Fruit fly (Drosophila melanogaster) whole organism, embryonic: ENCODE measurements around the gene CG10348.

Source experiments
- Aef1 ChIP-seq: fragments of 200-800 bp; sonication (Bioruptor generic); IDR thresholded peaks from 3 replicates; pipeline ENCODE4 v1.3.6; 2022; ENCODE audit warnings: missing biosample characterization, missing genetic modification characterization
- CG10209 ChIP-seq: fragments of 200-800 bp; sonication (Bioruptor generic); optimal IDR thresholded peaks from 3 replicates; lab custom pipeline; 2017; ENCODE audit warnings: missing biosample characterization, mild to moderate bottlenecking, missing genetic modification characterization, missing genetic modification reagents
- CG10321 ChIP-seq: fragments of 200-800 bp; sonication (Bioruptor generic); IDR thresholded peaks from 2 replicates; pipeline ENCODE4 v1.3.6; 2022; ENCODE audit warnings: missing biosample characterization, missing genetic modification characterization
- CG10654 ChIP-seq: fragments of 200-800 bp; sonication (Bioruptor generic); optimal IDR thresholded peaks from 2 replicates; lab custom pipeline; 2016; ENCODE audit warnings: missing biosample characterization, missing genetic modification characterization
- CG11247 ChIP-seq: fragments of 200-800 bp; sonication (Bioruptor generic); IDR thresholded peaks from 2 replicates; pipeline ENCODE4 v1.3.6; 2022; ENCODE audit warnings: missing biosample characterization, missing genetic modification characterization
- CG11398 ChIP-seq: fragments of 200-800 bp; sonication (Bioruptor generic); optimal IDR thresholded peaks from 2 replicates; lab custom pipeline; 2016; ENCODE audit warnings: missing biosample characterization, missing genetic modification characterization
- CG11696 ChIP-seq: fragments of 200-800 bp; sonication (Bioruptor generic); IDR thresholded peaks from 2 replicates; pipeline ENCODE4 v1.3.6; 2022; ENCODE audit warnings: missing biosample characterization, missing genetic modification characterization
- CG12071 ChIP-seq: fragments of 200-800 bp; sonication (Bioruptor generic); optimal IDR thresholded peaks from 3 replicates; lab custom pipeline; 2018; ENCODE audit warnings: missing biosample characterization, mild to moderate bottlenecking, missing genetic modification characterization
- CG12155 ChIP-seq: fragments of 200-800 bp; sonication (Bioruptor generic); optimal IDR thresholded peaks from 3 replicates; lab custom pipeline; 2016; ENCODE audit warnings: missing biosample characterization, missing genetic modification characterization
- CG12236 ChIP-seq: fragments of 200-800 bp; sonication (Bioruptor generic); optimal IDR thresholded peaks from 2 replicates; lab custom pipeline; 2016; ENCODE audit warnings: missing biosample characterization, missing genetic modification characterization
- CG13424 ChIP-seq: fragments of 200-800 bp; sonication (Bioruptor generic); optimal IDR thresholded peaks from 2 replicates; lab custom pipeline; 2019; ENCODE audit warnings: missing biosample characterization, mild to moderate bottlenecking, missing genetic modification characterization, moderate library complexity
- CG14667 ChIP-seq: fragments of 200-800 bp; sonication (Bioruptor generic); IDR thresholded peaks from 2 replicates; pipeline ENCODE4 v1.3.6; 2022; ENCODE audit warnings: missing biosample characterization, missing genetic modification characterization
- CG17829 ChIP-seq: fragments of 200-800 bp; optimal IDR thresholded peaks from 2 replicates; lab custom pipeline; 2019; ENCODE audit warnings: missing biosample characterization, mild to moderate bottlenecking, missing genetic modification characterization, moderate library complexity
- CG2712 ChIP-seq: fragments of 200-800 bp; optimal IDR thresholded peaks from 3 replicates; lab custom pipeline; 2019; ENCODE audit warnings: missing biosample characterization, mild to moderate bottlenecking, missing genetic modification characterization, moderate library complexity
- CG3847 ChIP-seq: fragments of 200-800 bp; sonication (Bioruptor generic); IDR thresholded peaks from 2 replicates; pipeline ENCODE4 v1.3.6; 2022; ENCODE audit warnings: missing biosample characterization, missing genetic modification characterization
- CG43689 ChIP-seq: fragments of 200-800 bp; sonication (Bioruptor generic); IDR thresholded peaks from 2 replicates; pipeline ENCODE4 v1.3.6; 2022; ENCODE audit warnings: missing biosample characterization, missing genetic modification characterization
- CG6683 ChIP-seq: fragments of 200-800 bp; sonication (Bioruptor generic); optimal IDR thresholded peaks from 2 replicates; lab custom pipeline; 2017; ENCODE audit warnings: missing biosample characterization, mild to moderate bottlenecking, missing genetic modification characterization, missing genetic modification reagents
- CG6765 ChIP-seq: fragments of 200-800 bp; sonication (Bioruptor generic); optimal IDR thresholded peaks from 3 replicates; lab custom pipeline; 2017; ENCODE audit warnings: missing biosample characterization, mild to moderate bottlenecking, missing genetic modification characterization
- CG7372 ChIP-seq: fragments of 200-800 bp; sonication (Bioruptor generic); IDR thresholded peaks from 2 replicates; pipeline ENCODE4 v1.3.6; 2022; ENCODE audit warnings: missing biosample characterization, missing genetic modification characterization
- CG7839 ChIP-seq: fragments of 200-800 bp; sonication (Bioruptor generic); optimal IDR thresholded peaks from 3 replicates; lab custom pipeline; 2018; ENCODE audit warnings: missing biosample characterization, mild to moderate bottlenecking, missing genetic modification characterization, moderate library complexity
- CG8281 ChIP-seq: fragments of 200-800 bp; sonication (Bioruptor generic); optimal IDR thresholded peaks from 2 replicates; lab custom pipeline; 2018; ENCODE audit warnings: missing biosample characterization, mild to moderate bottlenecking, missing genetic modification characterization, moderate library complexity
- CG9817 ChIP-seq: fragments of 200-800 bp; sonication (Bioruptor generic); optimal IDR thresholded peaks from 2 replicates; lab custom pipeline; 2018; ENCODE audit warnings: missing biosample characterization, mild to moderate bottlenecking, missing genetic modification characterization, moderate library complexity
- D ChIP-seq, 2 experiments: fragments of 200-800 bp in 1 of 2; fragments of >200 bp in 1 of 2; sonication (Bioruptor generic) in 1 of 2; optimal IDR thresholded peaks; 2 replicates in 1 of 2; 3 replicates in 1 of 2; lab custom pipeline; 2017; ENCODE audit warnings: mild to moderate bottlenecking in 1 of 2, missing biosample characterization in 1 of 2, missing genetic modification characterization in 1 of 2, missing genetic modification reagents in 1 of 2
- D19B ChIP-seq: fragments of 200-800 bp; sonication (Bioruptor generic); optimal IDR thresholded peaks from 2 replicates; lab custom pipeline; 2017; ENCODE audit warnings: missing biosample characterization, mild to moderate bottlenecking, missing genetic modification characterization
- Doc3 ChIP-seq: fragments of 200-800 bp; sonication (Bioruptor generic); IDR thresholded peaks from 3 replicates; pipeline ENCODE4 v1.3.6; 2022; ENCODE audit warnings: missing biosample characterization, missing genetic modification characterization; ENCODE audit not compliant: partially characterized antibody
- Ets65A ChIP-seq: fragments of 200-800 bp; sonication (Bioruptor generic); peaks from one replicate; lab custom pipeline; 2016; ENCODE audit warnings: missing biosample characterization, missing genetic modification characterization
- Fer3 ChIP-seq: fragments of 200-800 bp; sonication (Bioruptor generic); optimal IDR thresholded peaks from 2 replicates; lab custom pipeline; 2018; ENCODE audit warnings: missing biosample characterization, mild to moderate bottlenecking, missing genetic modification characterization, moderate library complexity
- Lhr ChIP-seq: fragments of 200-800 bp; sonication (Bioruptor generic); optimal IDR thresholded peaks from 3 replicates; lab custom pipeline; 2017; ENCODE audit warnings: mild to moderate bottlenecking, missing biosample characterization, missing genetic modification reagents, missing genetic modification characterization
- Mad ChIP-seq: fragments of 200-800 bp; sonication (Bioruptor generic); optimal IDR thresholded peaks from 2 replicates; lab custom pipeline; 2016; ENCODE audit warnings: missing biosample characterization, missing genetic modification characterization
- Meics ChIP-seq: fragments of 200-800 bp; sonication (Bioruptor generic); optimal IDR thresholded peaks from 2 replicates; lab custom pipeline; 2017; ENCODE audit warnings: missing biosample characterization, mild to moderate bottlenecking, missing genetic modification characterization
- Oaz ChIP-seq: fragments of 200-800 bp; sonication (Bioruptor generic); IDR thresholded peaks from 2 replicates; pipeline ENCODE4 v1.3.6; 2022; ENCODE audit warnings: missing biosample characterization, missing genetic modification characterization
- Oli ChIP-seq: fragments of 200-800 bp; sonication (Bioruptor generic); optimal IDR thresholded peaks from 2 replicates; lab custom pipeline; 2018; ENCODE audit warnings: missing biosample characterization, mild to moderate bottlenecking, missing genetic modification characterization, moderate library complexity
- croc ChIP-seq: fragments of 200-800 bp; sonication (Bioruptor generic); conservative IDR thresholded peaks from 3 replicates; pipeline ENCODE4 v1.3.6; 2022; ENCODE audit warnings: missing biosample characterization, missing genetic modification characterization
- fd64A ChIP-seq: fragments of 200-800 bp; sonication (Bioruptor generic); optimal IDR thresholded peaks from 3 replicates; lab custom pipeline; 2018; ENCODE audit warnings: missing biosample characterization, mild to moderate bottlenecking, missing genetic modification characterization
- inv ChIP-seq: fragments of 200-800 bp; sonication (Bioruptor generic); IDR thresholded peaks from 2 replicates; pipeline ENCODE4 v1.3.6; 2022; ENCODE audit warnings: missing biosample characterization, missing genetic modification characterization; ENCODE audit not compliant: partially characterized antibody
- lbe ChIP-seq: fragments of 200-800 bp; sonication (Bioruptor generic); optimal IDR thresholded peaks from 2 replicates; lab custom pipeline; 2016; ENCODE audit warnings: missing biosample characterization, mild to moderate bottlenecking, missing genetic modification characterization
- maf-S ChIP-seq: fragments of 200-800 bp; sonication (Bioruptor generic); optimal IDR thresholded peaks from 2 replicates; lab custom pipeline; 2016; ENCODE audit warnings: missing biosample characterization, missing genetic modification characterization
- mam ChIP-seq: fragments of 200-800 bp; sonication (Bioruptor generic); optimal IDR thresholded peaks from 3 replicates; lab custom pipeline; 2016; ENCODE audit warnings: missing biosample characterization, missing genetic modification characterization
- mld ChIP-seq: fragments of 200-800 bp; sonication (Bioruptor generic); IDR thresholded peaks from 3 replicates; pipeline ENCODE4 v1.3.6; 2022; ENCODE audit warnings: missing biosample characterization, missing genetic modification characterization; ENCODE audit not compliant: partially characterized antibody
- peb ChIP-seq: fragments of 200-800 bp; sonication (Bioruptor generic); IDR thresholded peaks from 2 replicates; pipeline ENCODE4 v1.3.6; 2022; ENCODE audit warnings: missing biosample characterization, missing genetic modification characterization
- pho ChIP-seq: fragments of 200-800 bp; sonication (Bioruptor generic); optimal IDR thresholded peaks from 2 replicates; lab custom pipeline; 2016; ENCODE audit warnings: missing biosample characterization, missing genetic modification characterization
- prd ChIP-seq, 3 experiments: fragments of >200 bp in 2 of 3; fragments of 200-800 bp in 1 of 3; sonication (Bioruptor generic) in 1 of 3; optimal IDR thresholded peaks in 2 of 3; IDR thresholded peaks in 1 of 3; 2 replicates in 2 of 3; 3 replicates in 1 of 3; pipeline versions ENCODE4 v1.3.6 to Lab custom; 2017 to 2022; ENCODE audit warnings: missing biosample characterization in 1 of 3, missing genetic modification characterization in 1 of 3
- ro ChIP-seq: fragments of 200-800 bp; sonication (Bioruptor generic); IDR thresholded peaks from 2 replicates; pipeline ENCODE4 v1.3.6; 2022; ENCODE audit warnings: missing biosample characterization, missing genetic modification characterization
- sna ChIP-seq: fragments of 200-800 bp; sonication (Bioruptor generic); IDR thresholded peaks from 2 replicates; pipeline ENCODE4 v1.3.6; 2022; ENCODE audit warnings: missing biosample characterization, missing genetic modification characterization; ENCODE audit not compliant: partially characterized antibody
- stwl ChIP-seq: fragments of 200-800 bp; sonication (Bioruptor generic); optimal IDR thresholded peaks from 3 replicates; lab custom pipeline; 2018; ENCODE audit warnings: missing biosample characterization, mild to moderate bottlenecking, missing genetic modification characterization, moderate library complexity
- unpg ChIP-seq: fragments of 200-800 bp; sonication (Bioruptor generic); optimal IDR thresholded peaks from 3 replicates; lab custom pipeline; 2018; ENCODE audit warnings: missing biosample characterization, mild to moderate bottlenecking, missing genetic modification characterization, moderate library complexity
- zf30C ChIP-seq: fragments of 200-800 bp; sonication (Bioruptor generic); optimal IDR thresholded peaks from 3 replicates; lab custom pipeline; 2018; ENCODE audit warnings: missing biosample characterization, mild to moderate bottlenecking, missing genetic modification characterization

The CG10348 gene

dm6 chr2L:18694724-18695105 is 37.6 kb downstream of the CG10348 start (continued):
- TF ChIP-seq mam (GFP tag; lab: Kevin White, UChicago) = peak; percentile 6
- peak; percentile 57; the same call in 1 of the 2 replicates for TF ChIP-seq CG7372 (GFP tag; lab: Robert Waterston, UW)
- peak; percentile 88 for TF ChIP-seq Ets65A (GFP tag; lab: Kevin White, UChicago)
- peak; percentile 39; the same call in 2 of the 3 replicates for TF ChIP-seq Aef1 (GFP tag; lab: Robert Waterston, UW)
- TF ChIP-seq Oli (tag; lab: Kevin White, UChicago) = peak; percentile 31
- TF ChIP-seq inv = no peak
- no peak for TF ChIP-seq lbe (GFP tag; lab: Kevin White, UChicago)
- TF ChIP-seq Mad = peak; percentile 11
- peak; percentile 49; the same call in 1 of the 2 replicates for TF ChIP-seq Oaz (GFP tag; lab: Robert Waterston, UW)
- TF ChIP-seq pho = no peak
- peak; percentile 27; the same call in 1 of the 2 replicates for TF ChIP-seq CG11696
- no peak for TF ChIP-seq croc (GFP tag; lab: Robert Waterston, UW)
- TF ChIP-seq CG2712 (tag; lab: Kevin White, UChicago) = peak; percentile 29
- no peak for TF ChIP-seq CG12071 (GFP tag; lab: Kevin White, UChicago)
- 0 out of 2 replicates have a peak, but pooled peaks have one; percentile 16 for TF ChIP-seq CG14667
- peak; percentile 49 for TF ChIP-seq zf30C (GFP tag; lab: Kevin White, UChicago)
- peak; percentile 33 for TF ChIP-seq CG7839
- no peak for TF ChIP-seq CG8281 (tag; lab: Kevin White, UChicago)
- TF ChIP-seq CG13424 = peak; percentile 46
- TF ChIP-seq CG10209 (GFP tag; lab: Kevin White, UChicago) = peak; percentile 4
- peak; percentile 40 for TF ChIP-seq CG3847 (GFP tag; lab: Robert Waterston, UW)

dm6 chr2L:18693877-18694723 is 38.2 kb downstream of the CG10348 start:
- TF ChIP-seq CG17829 (peak; percentile 30), CG6765 (GFP tag; lab: Kevin White, UChicago) (no peak), CG7372 (GFP tag; lab: Robert Waterston, UW) (no peak), Lhr (GFP tag; lab: Kevin White, UChicago) (no peak), croc (GFP tag; lab: Robert Waterston, UW) (no peak; the same call in 1 of the 3 replicates), CG9817 (tag; lab: Kevin White, UChicago) (peak; percentile 2), CG10321 (peak; percentile 45; the same call in 1 of the 2 replicates), unpg (GFP tag; lab: Kevin White, UChicago) (peak; percentile 59), maf-S (GFP tag; lab: Kevin White, UChicago) (peak; percentile 50), prd (optimal IDR thresholded peaks at IDR 0.05; lab: Kevin White, UChicago) (no peak), prd (GFP tag; IDR thresholded peaks at IDR 0.05; lab: Robert Waterston, UW) (peak; percentile 66), Doc3 (GFP tag; lab: Robert Waterston, UW) (no peak), D (optimal IDR thresholded peaks at IDR 0.05; lab: Kevin White, UChicago) (no peak), D (GFP tag; optimal IDR thresholded peaks at IDR 0.05; lab: Kevin White, UChicago) (no peak), ro (GFP tag; lab: Robert Waterston, UW) (no peak), Fer3 (tag; lab: Kevin White, UChicago) (peak; percentile 16), stwl (no peak), CG7839 (peak; percentile 48), CG43689 (GFP tag; lab: Robert Waterston, UW) (peak; percentile 70), CG11398 (peak; percentile 19), CG6683 (GFP tag; lab: Kevin White, UChicago) (no peak), peb (GFP tag; lab: Robert Waterston, UW) (no peak), CG11247 (GFP tag; lab: Robert Waterston, UW) (peak; percentile 71), CG12236 (GFP tag; lab: Kevin White, UChicago) (peak; percentile 35), Meics (peak; percentile 63), fd64A (GFP tag; lab: Kevin White, UChicago) (no peak), D19B (GFP tag; lab: Kevin White, UChicago) (peak; percentile 83), sna (GFP tag; lab: Robert Waterston, UW) (no peak), CG10654 (GFP tag; lab: Kevin White, UChicago) (peak; percentile 4), CG12155 (GFP tag; lab: Kevin White, UChicago) (peak; percentile 57), mld (GFP tag; lab: Robert Waterston, UW) (no peak)
